Worm (Caenorhabditis elegans) whole organism, midembryonic: ENCODE data around the gene F55E10.4.
"Not testable (repeated sequence)": the region's sequence is repeated elsewhere in the genome, so short reads cannot be mapped to it uniquely, and the experiment has no call there.

Experiments used
- T22C8.4 ChIP-seq: fragments of 200-800 bp; sonication (Bioruptor generic); IDR thresholded peaks from 2 replicates; pipeline ENCODE4 v1.3.6; 2022; ENCODE audit warnings: missing genetic modification characterization, missing compliant biosample characterization
- cog-1 ChIP-seq: sonication (generic microtip); optimal IDR thresholded peaks from 2 replicates; lab custom pipeline; 2016; ENCODE audit warnings: missing genetic modification characterization, missing compliant biosample characterization
- flt-1 ChIP-seq: fragments of 200-800 bp; sonication (Bioruptor generic); IDR thresholded peaks from 2 replicates; pipeline ENCODE4 v1.3.6; 2022; ENCODE audit warnings: missing genetic modification characterization, missing compliant biosample characterization
- klf-2 ChIP-seq: fragments of 200-800 bp; sonication (Bioruptor generic); conservative IDR thresholded peaks from 2 replicates; pipeline ENCODE4 v1.3.6; 2022; ENCODE audit warnings: missing genetic modification reagents, missing genetic modification characterization, missing compliant biosample characterization
- med-1 ChIP-seq: sonication (generic microtip); optimal IDR thresholded peaks from 2 replicates; lab custom pipeline; 2017; ENCODE audit warnings: missing genetic modification characterization, mild to moderate bottlenecking, missing compliant biosample characterization, antibody characterized with exemption, missing genetic modification reagents; ENCODE audit not compliant: insufficient read depth
- ref-1 ChIP-seq: fragments of 200-800 bp; sonication (Bioruptor generic); conservative IDR thresholded peaks from 2 replicates; pipeline ENCODE4 v1.3.6; 2022; ENCODE audit warnings: missing genetic modification reagents, missing genetic modification characterization, missing compliant biosample characterization
- tab-1 ChIP-seq: fragments of 200-800 bp; sonication (Bioruptor generic); IDR thresholded peaks from 2 replicates; pipeline ENCODE4 v1.3.6; 2022; ENCODE audit warnings: missing genetic modification characterization, missing compliant biosample characterization
- ztf-23 ChIP-seq: fragments of 200-800 bp; sonication (Bioruptor generic); IDR thresholded peaks from 2 replicates; pipeline ENCODE4 v1.3.6; 2022; ENCODE audit warnings: missing genetic modification reagents, missing genetic modification characterization, missing compliant biosample characterization
- ztf-29 ChIP-seq: fragments of 200-800 bp; sonication (Bioruptor generic); IDR thresholded peaks from 2 replicates; pipeline ENCODE4 v1.3.6; 2022; ENCODE audit warnings: missing genetic modification reagents, missing genetic modification characterization, missing compliant biosample characterization

DNA sequence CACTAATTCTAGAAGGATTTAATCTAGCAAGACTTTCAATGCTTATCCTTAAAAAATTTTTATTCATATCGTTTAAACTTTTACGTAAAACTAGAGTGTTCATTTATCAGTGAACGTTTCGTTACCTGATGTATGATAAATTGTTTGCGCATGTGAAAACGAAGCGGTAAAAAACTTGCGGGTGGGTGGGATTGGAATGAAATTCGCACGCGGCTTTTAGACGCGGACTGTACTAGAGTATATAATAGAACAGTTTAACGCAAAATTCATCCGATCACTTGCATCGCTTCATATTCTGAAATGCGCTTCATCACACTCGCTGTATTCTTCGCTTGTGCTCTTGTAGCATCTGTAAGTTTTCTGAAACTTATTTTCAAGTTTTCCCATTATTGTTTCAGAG, 5.9 kb downstream of the F55E10.4 start, which contains the start of gene abu-9:
- not testable (repeated sequence) for TF ChIP-seq med-1 (GFP tag; lab: Kevin White, UChicago); ztf-23 (GFP tag; lab: Robert Waterston, UW); flt-1; ztf-29 (GFP tag; lab: Robert Waterston, UW); klf-2 (GFP tag; lab: Robert Waterston, UW); T22C8.4; cog-1 (tag; lab: Kevin White, UChicago); tab-1 (GFP tag; lab: Robert Waterston, UW); ref-1 (GFP tag; lab: Robert Waterston, UW)
